Worm (Caenorhabditis elegans) whole organism, late embryonic: ENCODE results near the gene arx-2.

Experiments used
- ceh-9 ChIP-seq: sonication (generic microtip); optimal IDR thresholded peaks from 2 replicates; lab custom pipeline; 2016; ENCODE audit warnings: mild to moderate bottlenecking, missing genetic modification characterization, inconsistent platforms, missing compliant biosample characterization
- dve-1 ChIP-seq: sonication (generic microtip); optimal IDR thresholded peaks from 2 replicates; lab custom pipeline; 2017; ENCODE audit warnings: antibody characterized with exemption, mild to moderate bottlenecking, missing genetic modification characterization, missing compliant biosample characterization
- hlh-13 ChIP-seq: fragments of 200-800 bp; sonication (Bioruptor generic); optimal IDR thresholded peaks from 2 replicates; lab custom pipeline; 2018; ENCODE audit warnings: mild to moderate bottlenecking, missing genetic modification characterization, missing compliant biosample characterization
- hlh-15 ChIP-seq: sonication (generic microtip); optimal IDR thresholded peaks from 2 replicates; lab custom pipeline; 2016; ENCODE audit warnings: missing genetic modification characterization, missing compliant biosample characterization
- nhr-232 ChIP-seq: sonication (generic microtip); optimal IDR thresholded peaks from 2 replicates; lab custom pipeline; 2016; ENCODE audit warnings: missing genetic modification characterization, missing compliant biosample characterization
- pax-1 ChIP-seq: fragments of 150-350 bp; optimal IDR thresholded peaks from 2 replicates; lab custom pipeline; 2014; ENCODE audit warnings: missing biosample characterization, missing genetic modification characterization
- tbx-7 ChIP-seq: sonication (generic microtip); optimal IDR thresholded peaks from 2 replicates; lab custom pipeline; 2016; ENCODE audit warnings: missing genotype, missing genetic modification characterization, missing compliant biosample characterization

The arx-2 gene

DNA sequence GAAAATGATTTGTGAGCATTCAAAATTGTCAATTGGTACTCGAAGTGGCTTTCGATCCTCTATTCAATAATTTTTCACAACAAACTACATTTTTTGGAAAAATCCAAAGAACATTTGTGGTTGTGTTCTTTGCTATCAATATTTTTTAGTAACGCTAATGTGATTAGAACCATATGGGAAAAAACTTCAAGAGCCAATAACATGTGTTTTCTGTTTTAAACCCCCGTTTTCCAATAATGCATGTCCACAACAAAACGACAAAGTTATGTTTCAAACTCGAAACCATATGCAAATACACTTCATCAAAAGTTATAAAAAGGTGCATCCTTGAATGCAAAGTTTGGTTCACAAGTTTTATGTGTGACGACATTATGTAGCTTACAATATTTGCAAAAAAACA, 52.3 kb downstream of the arx-2 start:
- no peak for TF ChIP-seq tbx-7
- no peak for TF ChIP-seq hlh-13 (GFP tag; lab: Kevin White, UChicago)
- no peak for TF ChIP-seq pax-1 (tag; lab: Kevin White, UChicago)
- TF ChIP-seq hlh-15 (tag; lab: Kevin White, UChicago) = no peak
- no peak for TF ChIP-seq dve-1
- no peak for TF ChIP-seq nhr-232 (tag; lab: Kevin White, UChicago)
- no peak for TF ChIP-seq ceh-9 (tag; lab: Kevin White, UChicago)
